Worm (Caenorhabditis elegans) whole organism, L4 larva: ENCODE data around the gene sgo-1.

ENCODE experiments used
- D1046.2 ChIP-seq: fragments of 200-800 bp; sonication (Bioruptor generic); IDR thresholded peaks from 2 replicates; pipeline ENCODE4 v1.3.6; 2022; ENCODE audit warnings: missing genetic modification characterization, missing compliant biosample characterization
- F26F4.8 ChIP-seq: fragments of 200-800 bp; sonication (Bioruptor generic); conservative IDR thresholded peaks from 2 replicates; pipeline ENCODE4 v1.3.6; 2022; ENCODE audit warnings: missing genetic modification characterization, missing compliant biosample characterization
- aly-2 ChIP-seq: sonication (generic microtip); optimal IDR thresholded peaks from 2 replicates; lab custom pipeline; 2018; ENCODE audit warnings: missing biosample characterization, missing genetic modification characterization
- hlh-11 ChIP-seq: fragments of 200-800 bp; sonication (Bioruptor generic); optimal IDR thresholded peaks from 2 replicates; lab custom pipeline; 2018; ENCODE audit warnings: mild to moderate bottlenecking, missing genetic modification characterization, missing compliant biosample characterization
- nhr-237 ChIP-seq: sonication (generic microtip); optimal IDR thresholded peaks from 2 replicates; lab custom pipeline; 2017; ENCODE audit warnings: missing biosample characterization, missing genetic modification characterization
- nhr-76 ChIP-seq: fragments of 150-350 bp; optimal IDR thresholded peaks from 2 replicates; lab custom pipeline; 2014; ENCODE audit warnings: missing biosample characterization, missing genetic modification characterization
- nhr-77 ChIP-seq: fragments of 150-350 bp; optimal IDR thresholded peaks from 2 replicates; lab custom pipeline; 2014; ENCODE audit warnings: missing biosample characterization, missing genetic modification characterization
- snpc-4 ChIP-seq: fragments of 150-350 bp; optimal IDR thresholded peaks from 2 replicates; lab custom pipeline; 2014; ENCODE audit warnings: missing biosample characterization, missing genetic modification characterization
- zag-1 ChIP-seq: fragments of 150-350 bp; optimal IDR thresholded peaks from 2 replicates; lab custom pipeline; 2014; ENCODE audit warnings: missing biosample characterization, missing genetic modification characterization

- TF ChIP-seq F26F4.8 (GFP tag; lab: Robert Waterston, UW) (no peak), D1046.2 (GFP tag; lab: Robert Waterston, UW) (no peak), nhr-237 (tag; lab: Kevin White, UChicago) (no peak), zag-1 (tag; lab: Kevin White, UChicago) (no peak), hlh-11 (tag; lab: Kevin White, UChicago) (no peak), aly-2 (tag; lab: Kevin White, UChicago) (no peak), nhr-76 (tag; lab: Kevin White, UChicago) (no peak), snpc-4 (tag; lab: Kevin White, UChicago) (no peak), nhr-77 (no peak)
Observed at ce11 chrIV:7757245-7757644, 39.0 kb downstream of the sgo-1 start, which contains the start of gene C46A5.4.
